Worm (Caenorhabditis elegans) whole organism, midembryonic: ENCODE data around the gene acr-23.

Experiments used
- T22C8.4 ChIP-seq: fragments of 200-800 bp; sonication (Bioruptor generic); IDR thresholded peaks from 2 replicates; pipeline ENCODE4 v1.3.6; 2022; ENCODE audit warnings: missing genetic modification characterization, missing compliant biosample characterization
- cog-1 ChIP-seq: sonication (generic microtip); optimal IDR thresholded peaks from 2 replicates; lab custom pipeline; 2016; ENCODE audit warnings: missing genetic modification characterization, missing compliant biosample characterization
- flt-1 ChIP-seq: fragments of 200-800 bp; sonication (Bioruptor generic); IDR thresholded peaks from 2 replicates; pipeline ENCODE4 v1.3.6; 2022; ENCODE audit warnings: missing genetic modification characterization, missing compliant biosample characterization
- klf-2 ChIP-seq: fragments of 200-800 bp; sonication (Bioruptor generic); conservative IDR thresholded peaks from 2 replicates; pipeline ENCODE4 v1.3.6; 2022; ENCODE audit warnings: missing genetic modification reagents, missing genetic modification characterization, missing compliant biosample characterization
- med-1 ChIP-seq: sonication (generic microtip); optimal IDR thresholded peaks from 2 replicates; lab custom pipeline; 2017; ENCODE audit warnings: missing genetic modification characterization, mild to moderate bottlenecking, missing compliant biosample characterization, antibody characterized with exemption, missing genetic modification reagents; ENCODE audit not compliant: insufficient read depth
- ref-1 ChIP-seq: fragments of 200-800 bp; sonication (Bioruptor generic); conservative IDR thresholded peaks from 2 replicates; pipeline ENCODE4 v1.3.6; 2022; ENCODE audit warnings: missing genetic modification reagents, missing genetic modification characterization, missing compliant biosample characterization
- tab-1 ChIP-seq: fragments of 200-800 bp; sonication (Bioruptor generic); IDR thresholded peaks from 2 replicates; pipeline ENCODE4 v1.3.6; 2022; ENCODE audit warnings: missing genetic modification characterization, missing compliant biosample characterization
- ztf-23 ChIP-seq: fragments of 200-800 bp; sonication (Bioruptor generic); IDR thresholded peaks from 2 replicates; pipeline ENCODE4 v1.3.6; 2022; ENCODE audit warnings: missing genetic modification reagents, missing genetic modification characterization, missing compliant biosample characterization
- ztf-29 ChIP-seq: fragments of 200-800 bp; sonication (Bioruptor generic); IDR thresholded peaks from 2 replicates; pipeline ENCODE4 v1.3.6; 2022; ENCODE audit warnings: missing genetic modification reagents, missing genetic modification characterization, missing compliant biosample characterization

The acr-23 gene

ce11 chrV:3659472-3659871, at the start of gene acr-23:
Gene acr-23, minus strand, starts transcription at chrV:3659572.
- no peak for TF ChIP-seq ref-1
- TF ChIP-seq med-1, result no peak
- TF ChIP-seq flt-1 (GFP tag; lab: Robert Waterston, UW), result no peak
- no peak for TF ChIP-seq ztf-23 (GFP tag; lab: Robert Waterston, UW)
- TF ChIP-seq tab-1 (GFP tag; lab: Robert Waterston, UW), result no peak
- no peak for TF ChIP-seq ztf-29
- TF ChIP-seq klf-2 (GFP tag; lab: Robert Waterston, UW), result no peak
- TF ChIP-seq cog-1 (tag; lab: Kevin White, UChicago), result no peak
- TF ChIP-seq T22C8.4 (GFP tag; lab: Robert Waterston, UW), result no peak

ce11 chrV:3706893-3707292, 47.5 kb upstream of the acr-23 start:
- TF ChIP-seq ztf-23 (GFP tag; lab: Robert Waterston, UW), result no peak
- TF ChIP-seq ztf-29, result no peak
- TF ChIP-seq T22C8.4 (GFP tag; lab: Robert Waterston, UW), result no peak
- no peak for TF ChIP-seq ref-1
- TF ChIP-seq cog-1 (tag; lab: Kevin White, UChicago), result no peak
- no peak for TF ChIP-seq flt-1 (GFP tag; lab: Robert Waterston, UW)
- TF ChIP-seq klf-2 (GFP tag; lab: Robert Waterston, UW), result no peak

DNA sequence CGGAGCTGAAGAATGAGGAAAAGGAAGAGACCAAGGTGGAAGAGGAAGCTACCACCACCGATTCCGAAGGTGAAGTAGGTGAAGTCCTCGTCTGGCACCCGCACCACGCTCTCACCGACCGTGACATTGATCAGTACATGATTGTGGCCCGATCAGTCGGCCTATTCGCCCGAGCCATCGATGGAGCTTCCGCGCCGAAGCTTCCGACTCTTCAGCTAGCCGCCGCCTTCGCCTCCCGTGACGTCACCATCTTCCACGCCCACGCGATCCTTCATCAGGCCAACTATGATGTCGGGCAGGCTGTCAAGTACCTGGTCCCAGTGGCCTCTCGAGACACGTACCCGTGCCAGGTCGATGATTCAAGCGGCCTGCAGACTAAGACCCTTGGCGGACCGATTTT, 46.8 kb upstream of the acr-23 start:
- TF ChIP-seq med-1 (no peak), cog-1 (tag; lab: Kevin White, UChicago) (no peak), flt-1 (GFP tag; lab: Robert Waterston, UW) (no peak), ztf-23 (GFP tag; lab: Robert Waterston, UW) (no peak), klf-2 (GFP tag; lab: Robert Waterston, UW) (no peak), ztf-29 (no peak), tab-1 (GFP tag; lab: Robert Waterston, UW) (no peak), ref-1 (no peak), T22C8.4 (GFP tag; lab: Robert Waterston, UW) (no peak)

ce11 chrV:3704688-3705087, 45.3 kb upstream of the acr-23 start, which contains the start of gene lin-40:
Gene lin-40, plus strand, starts transcription at chrV:3704988.
- no peak for TF ChIP-seq ref-1

DNA sequence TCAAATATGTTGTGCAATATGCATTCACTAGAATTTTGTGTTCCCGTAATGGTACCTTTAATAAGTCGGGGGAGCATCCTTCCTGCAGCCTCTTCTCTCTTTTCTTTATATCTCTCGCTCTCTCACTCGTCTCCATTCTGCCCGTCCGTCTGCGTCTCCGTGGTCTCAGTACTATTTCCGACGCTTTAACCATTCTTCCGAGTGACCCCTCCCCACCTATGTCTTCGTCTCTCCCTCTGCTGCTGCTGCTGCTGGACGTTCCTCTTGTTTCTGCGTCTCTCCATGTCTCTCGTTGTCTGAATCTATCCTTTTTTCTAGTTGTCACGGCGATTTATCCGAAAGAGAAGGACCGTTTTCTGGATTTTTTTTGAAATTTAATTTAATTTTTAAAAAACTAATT, 44.5 kb upstream of the acr-23 start:
- TF ChIP-seq cog-1 (tag; lab: Kevin White, UChicago) (peak; percentile 11), klf-2 (GFP tag; lab: Robert Waterston, UW) (no peak), flt-1 (GFP tag; lab: Robert Waterston, UW) (peak; percentile 69; the same call in 1 of the 2 replicates)

DNA sequence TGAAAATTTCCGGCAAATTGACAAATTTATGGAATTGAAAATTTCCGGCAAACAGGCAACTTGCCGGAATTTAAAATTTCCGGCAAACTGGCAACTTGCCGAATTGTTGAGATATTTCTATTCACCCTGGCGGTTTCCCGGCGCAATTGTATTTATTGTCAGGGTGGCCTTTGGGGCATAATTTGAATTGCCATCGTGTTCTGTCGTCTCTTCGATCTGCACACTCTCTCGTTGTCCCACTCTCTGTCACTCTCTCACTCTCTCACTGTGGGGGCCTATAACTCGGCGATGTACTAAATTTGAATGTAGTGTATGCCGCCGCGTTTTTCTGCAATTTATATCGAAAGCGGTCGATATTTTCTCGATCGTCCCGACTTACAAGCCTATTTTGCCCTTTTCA, 43.6 kb upstream of the acr-23 start:
- TF ChIP-seq klf-2 (GFP tag; lab: Robert Waterston, UW), result no peak

DNA sequence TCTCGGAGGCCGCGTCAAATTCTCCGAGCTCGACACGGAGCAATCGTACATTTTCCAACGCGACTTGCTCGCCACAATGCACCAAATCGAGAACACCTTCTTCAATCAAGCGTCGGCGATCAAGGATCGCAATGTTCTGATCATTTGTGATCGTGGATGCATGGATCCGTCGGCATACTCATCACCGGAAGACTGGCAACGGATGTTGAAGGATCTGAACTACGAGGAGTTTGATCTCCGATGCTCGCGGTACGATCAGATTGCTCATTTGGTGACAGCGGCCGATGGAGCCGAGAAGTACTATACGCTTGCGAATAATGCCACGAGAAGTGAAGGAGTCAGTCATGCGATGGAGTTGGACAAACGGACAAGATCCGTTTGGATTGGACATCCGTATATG, 39.1 kb upstream of the acr-23 start:
- TF ChIP-seq ztf-23 (GFP tag; lab: Robert Waterston, UW) (no peak), flt-1 (GFP tag; lab: Robert Waterston, UW) (no peak), ref-1 (no peak), med-1 (no peak), T22C8.4 (GFP tag; lab: Robert Waterston, UW) (no peak), cog-1 (tag; lab: Kevin White, UChicago) (no peak), tab-1 (GFP tag; lab: Robert Waterston, UW) (no peak), klf-2 (GFP tag; lab: Robert Waterston, UW) (no peak), ztf-29 (no peak)

- TF ChIP-seq ztf-23 (GFP tag; lab: Robert Waterston, UW), result no peak
- TF ChIP-seq tab-1 (GFP tag; lab: Robert Waterston, UW), result no peak
- no peak for TF ChIP-seq klf-2 (GFP tag; lab: Robert Waterston, UW)
- no peak for TF ChIP-seq flt-1 (GFP tag; lab: Robert Waterston, UW)
- no peak for TF ChIP-seq T22C8.4 (GFP tag; lab: Robert Waterston, UW)
- TF ChIP-seq cog-1 (tag; lab: Kevin White, UChicago), result no peak
- no peak for TF ChIP-seq ztf-29
- no peak for TF ChIP-seq med-1
- TF ChIP-seq ref-1, result no peak
Measured at ce11 chrV:3697071-3697470, 37.7 kb upstream of the acr-23 start.

DNA sequence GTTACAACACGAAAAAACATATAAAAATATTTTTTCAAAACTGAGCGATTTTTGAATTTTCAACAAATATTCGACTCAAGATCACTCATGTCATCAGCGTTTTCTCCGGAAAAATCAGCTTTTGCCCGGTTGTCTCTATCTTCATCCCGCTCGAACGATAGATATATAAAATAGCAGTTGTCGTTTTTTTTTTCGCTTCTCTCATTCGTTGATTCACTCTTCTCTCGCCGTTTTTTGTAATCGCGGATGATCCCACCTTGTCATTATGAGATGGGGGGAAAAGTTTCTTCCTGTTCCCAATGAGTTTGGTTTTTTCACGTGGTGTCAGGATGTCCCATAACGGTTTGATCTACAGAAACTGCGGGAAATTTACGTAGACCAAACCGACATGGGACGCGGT, 35.9 kb upstream of the acr-23 start:
- no peak for TF ChIP-seq flt-1 (GFP tag; lab: Robert Waterston, UW)
- no peak for TF ChIP-seq cog-1 (tag; lab: Kevin White, UChicago)
- no peak for TF ChIP-seq med-1
- TF ChIP-seq klf-2 (GFP tag; lab: Robert Waterston, UW), result no peak
- TF ChIP-seq ref-1, result no peak
- no peak for TF ChIP-seq ztf-23 (GFP tag; lab: Robert Waterston, UW)
- TF ChIP-seq ztf-29, result no peak
- TF ChIP-seq tab-1 (GFP tag; lab: Robert Waterston, UW), result no peak
- TF ChIP-seq T22C8.4 (GFP tag; lab: Robert Waterston, UW), result no peak

- no peak for TF ChIP-seq T22C8.4 (GFP tag; lab: Robert Waterston, UW)
- TF ChIP-seq ztf-23 (GFP tag; lab: Robert Waterston, UW), result no peak
- no peak for TF ChIP-seq cog-1 (tag; lab: Kevin White, UChicago)
- no peak for TF ChIP-seq ref-1
- TF ChIP-seq klf-2 (GFP tag; lab: Robert Waterston, UW), result no peak
- no peak for TF ChIP-seq ztf-29
- TF ChIP-seq flt-1 (GFP tag; lab: Robert Waterston, UW), result no peak
- TF ChIP-seq med-1, result no peak
- TF ChIP-seq tab-1 (GFP tag; lab: Robert Waterston, UW), result no peak
Measured at ce11 chrV:3693657-3694056, 34.3 kb upstream of the acr-23 start.

DNA sequence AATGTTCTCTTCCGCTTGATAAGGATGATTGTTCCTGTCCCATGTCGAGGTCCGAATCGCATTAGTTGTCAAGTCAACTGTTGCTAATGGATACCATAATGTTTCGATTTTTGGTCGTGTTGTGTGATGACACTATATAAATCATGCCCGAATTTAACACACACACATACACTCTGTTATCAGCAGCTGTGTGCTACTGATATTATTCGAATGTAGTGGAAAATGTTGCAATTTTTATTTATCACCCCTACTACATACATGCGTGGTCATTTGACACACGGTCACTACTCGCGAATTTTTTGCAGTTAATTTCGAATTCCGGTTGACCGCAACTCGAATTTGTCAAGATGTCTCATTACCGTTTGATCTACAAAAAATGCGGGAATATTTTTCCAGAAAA, 33.2 kb upstream of the acr-23 start:
- TF ChIP-seq ztf-23 (GFP tag; lab: Robert Waterston, UW) (no peak), med-1 (no peak), flt-1 (GFP tag; lab: Robert Waterston, UW) (no peak), ref-1 (no peak), klf-2 (GFP tag; lab: Robert Waterston, UW) (no peak), cog-1 (tag; lab: Kevin White, UChicago) (no peak), T22C8.4 (GFP tag; lab: Robert Waterston, UW) (no peak), tab-1 (GFP tag; lab: Robert Waterston, UW) (no peak), ztf-29 (no peak)
